Fruit fly (Drosophila melanogaster) whole organism, pupa: ENCODE measurements around the gene CG31898.
A peak's percentile ranks its signal among the peaks of the same experiment; 100 is the strongest.

Experiments used
- CG10348 ChIP-seq: fragments of 200-800 bp; sonication (Bioruptor generic); IDR thresholded peaks from 2 replicates; pipeline ENCODE4 v1.3.6; 2022; ENCODE audit warnings: missing biosample characterization, missing genetic modification characterization
- CG13204 ChIP-seq: fragments of 200-800 bp; sonication (Bioruptor generic); optimal IDR thresholded peaks from 2 replicates; lab custom pipeline; 2018; ENCODE audit warnings: missing biosample characterization, mild to moderate bottlenecking, missing genetic modification characterization, moderate library complexity
- CG15710 ChIP-seq: fragments of 200-800 bp; sonication (Bioruptor generic); optimal IDR thresholded peaks from 2 replicates; lab custom pipeline; 2018; ENCODE audit warnings: missing biosample characterization, mild to moderate bottlenecking, missing genetic modification characterization, moderate library complexity
- CG32121 ChIP-seq: fragments of 200-800 bp; sonication (Bioruptor generic); IDR thresholded peaks from 2 replicates; pipeline ENCODE4 v1.3.6; 2022; ENCODE audit warnings: missing biosample characterization, missing genetic modification characterization
- CG8159 ChIP-seq: fragments of 200-800 bp; sonication (Bioruptor generic); optimal IDR thresholded peaks from 3 replicates; lab custom pipeline; 2018; ENCODE audit warnings: missing biosample characterization, mild to moderate bottlenecking, missing genetic modification characterization, moderate library complexity
- Ets98B ChIP-seq: fragments of 200-800 bp; sonication (Bioruptor generic); IDR thresholded peaks from 2 replicates; pipeline ENCODE4 v1.3.6; 2022; ENCODE audit warnings: missing biosample characterization, missing genetic modification characterization
- Pif1B ChIP-seq: fragments of 200-800 bp; sonication (Bioruptor generic); optimal IDR thresholded peaks from 3 replicates; lab custom pipeline; 2016; ENCODE audit warnings: missing biosample characterization, missing genetic modification characterization
- fd96Ca ChIP-seq: fragments of 200-800 bp; sonication (Bioruptor generic); IDR thresholded peaks from 3 replicates; pipeline ENCODE4 v1.3.6; 2022; ENCODE audit warnings: missing biosample characterization, missing genetic modification characterization
- rn ChIP-seq: fragments of 200-800 bp; sonication (Bioruptor generic); IDR thresholded peaks from 2 replicates; pipeline ENCODE4 v1.3.6; 2022; ENCODE audit warnings: missing biosample characterization, missing genetic modification characterization

- no peak for TF ChIP-seq Ets98B
- TF ChIP-seq Pif1B: no peak
- no peak for TF ChIP-seq fd96Ca
- TF ChIP-seq rn (GFP tag; lab: Robert Waterston, UW): no peak
- TF ChIP-seq CG13204 (GFP tag; lab: Kevin White, UChicago): peak; percentile 75
- TF ChIP-seq CG32121 (GFP tag; lab: Robert Waterston, UW): no peak
- TF ChIP-seq CG8159 (tag; lab: Kevin White, UChicago): no peak
- TF ChIP-seq CG15710 (tag; lab: Kevin White, UChicago): peak; percentile 28
- TF ChIP-seq CG10348 (GFP tag; lab: Robert Waterston, UW): no peak
Measured at dm6 chr2L:8419382-8419940, 19.2 kb downstream of the CG31898 start.
